Fruit fly (Drosophila melanogaster) whole organism, prepupa: Measurements from ENCODE around the gene mas.

Experiments
- CG11902 ChIP-seq: fragments of 200-800 bp; sonication (Bioruptor generic); optimal IDR thresholded peaks from 3 replicates; lab custom pipeline; 2016; ENCODE audit warnings: missing biosample characterization, missing genetic modification characterization
- CG8119 ChIP-seq: fragments of 200-800 bp; sonication (Bioruptor generic); IDR thresholded peaks from 3 replicates; pipeline ENCODE4 v1.3.6; 2022; ENCODE audit warnings: missing biosample characterization, missing genetic modification characterization

DNA sequence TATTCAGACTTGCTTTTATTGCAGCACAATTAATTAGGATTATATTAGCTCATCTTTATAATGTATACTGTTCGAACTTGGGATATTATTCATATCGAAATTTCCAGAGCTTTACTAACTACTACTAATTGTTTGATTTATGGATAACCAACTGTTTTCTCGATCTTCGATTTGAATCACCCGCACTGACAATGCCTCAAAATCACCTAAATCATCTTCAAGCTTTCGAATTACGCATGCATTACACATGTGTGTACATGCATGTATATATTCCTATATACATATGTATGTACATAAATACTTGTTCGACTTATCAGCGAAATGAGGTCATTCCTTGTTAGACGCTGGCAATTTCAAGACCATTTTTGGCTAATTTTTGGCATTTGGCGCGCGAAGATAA, 45.7 kb downstream of the mas start:
- TF ChIP-seq CG11902 (GFP tag; lab: Kevin White, UChicago) (no peak), CG8119 (no peak)
